Worm (Caenorhabditis elegans): ENCODE measurements around the gene sul-2.

sul-2 gene

ce11 chrV:8157446-8157845 lies at the start of gene sul-2:
TSS of gene sul-2 (plus strand) at chrV:8157746.
- TF ChIP-seq him-1 (tag; optimal IDR thresholded peaks at IDR 0.05) (no peak), W03F9.2 (tag; optimal IDR thresholded peaks at IDR 0.05) (no peak), dao-5 (tag; optimal IDR thresholded peaks at IDR 0.05) (no peak)

- TF ChIP-seq him-1 (tag; optimal IDR thresholded peaks at IDR 0.05) (no peak), dao-5 (tag; optimal IDR thresholded peaks at IDR 0.05) (no peak), W03F9.2 (tag; optimal IDR thresholded peaks at IDR 0.05) (no peak)
Measured at ce11 chrV:8108670-8109069, 48.9 kb upstream of the sul-2 start, which contains the start of gene myo-5. TSS of gene myo-5 (plus strand) at chrV:8108970.

DNA sequence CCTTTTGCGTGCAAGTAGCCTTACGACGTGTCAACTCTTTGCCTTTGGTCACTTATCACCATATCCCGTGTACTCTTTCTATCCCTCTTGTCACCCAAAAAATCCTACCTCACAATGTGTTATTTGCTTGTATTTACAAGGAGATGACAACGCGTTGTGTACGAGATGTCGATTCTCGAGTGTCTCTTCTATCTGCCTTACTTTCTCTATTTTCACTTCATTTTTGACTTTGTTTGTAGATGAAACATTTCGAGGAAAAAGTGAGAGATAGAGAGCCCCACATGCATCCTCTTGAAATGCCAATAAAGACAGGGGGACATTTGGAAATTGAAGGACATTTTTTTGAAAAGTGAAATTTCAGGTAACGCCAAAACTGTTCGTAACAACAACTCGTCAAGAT lies 46.7 kb upstream of the sul-2 start:
- no peak for TF ChIP-seq dao-5 (tag; optimal IDR thresholded peaks at IDR 0.05)
- no peak for TF ChIP-seq him-1 (tag; optimal IDR thresholded peaks at IDR 0.05)
- no peak for TF ChIP-seq W03F9.2 (tag; optimal IDR thresholded peaks at IDR 0.05)

DNA sequence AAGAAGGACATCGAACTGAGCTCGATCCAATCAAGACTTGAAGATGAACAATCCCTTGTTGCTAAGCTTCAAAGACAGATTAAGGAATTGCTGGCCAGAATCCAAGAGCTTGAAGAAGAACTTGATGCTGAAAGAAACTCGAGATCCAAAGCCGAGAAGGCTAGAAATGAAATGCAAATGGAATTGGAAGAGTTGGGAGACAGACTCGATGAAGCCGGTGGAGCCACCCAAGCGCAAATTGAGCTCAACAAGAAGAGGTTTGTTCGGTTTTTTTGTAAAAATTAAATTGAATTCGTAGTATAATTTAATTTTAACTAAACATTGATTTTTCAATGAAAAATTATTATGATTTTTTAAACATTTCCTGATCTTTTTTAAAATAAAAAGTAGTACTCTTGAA lies 43.0 kb upstream of the sul-2 start:
- TF ChIP-seq dao-5 (tag; optimal IDR thresholded peaks at IDR 0.05) = no peak
- TF ChIP-seq him-1 (tag; optimal IDR thresholded peaks at IDR 0.05) = no peak
- TF ChIP-seq W03F9.2 (tag; optimal IDR thresholded peaks at IDR 0.05) = no peak

- no peak for TF ChIP-seq him-1 (tag; optimal IDR thresholded peaks at IDR 0.05)
- TF ChIP-seq dao-5 (tag; optimal IDR thresholded peaks at IDR 0.05) = no peak
- no peak for TF ChIP-seq W03F9.2 (tag; optimal IDR thresholded peaks at IDR 0.05)
Measured at ce11 chrV:8117964-8118363, 39.6 kb upstream of the sul-2 start, which contains the start of gene D1014.7. TSS of gene D1014.7 (plus strand) at chrV:8118264.

ce11 chrV:8120868-8121267 lies 36.7 kb upstream of the sul-2 start, which contains the start of gene D1014.6:
TSS of gene D1014.6 (plus strand) at chrV:8121168.
- TF ChIP-seq dao-5 (tag; optimal IDR thresholded peaks at IDR 0.05) (no peak), him-1 (tag; optimal IDR thresholded peaks at IDR 0.05) (no peak), W03F9.2 (tag; optimal IDR thresholded peaks at IDR 0.05) (no peak)

ce11 chrV:8123384-8123783 lies 34.2 kb upstream of the sul-2 start, which contains the start of gene D1014.5:
TSS of gene D1014.5 (plus strand) at chrV:8123684.
- TF ChIP-seq him-1 (tag; optimal IDR thresholded peaks at IDR 0.05) (no peak), W03F9.2 (tag; optimal IDR thresholded peaks at IDR 0.05) (no peak), dao-5 (tag; optimal IDR thresholded peaks at IDR 0.05) (no peak)

ce11 chrV:8129252-8129651 lies 28.3 kb upstream of the sul-2 start, which contains the start of gene spr-1:
TSS of gene spr-1 (minus strand) at chrV:8129352.
- TF ChIP-seq him-1 (tag; optimal IDR thresholded peaks at IDR 0.05) (no peak), W03F9.2 (tag; optimal IDR thresholded peaks at IDR 0.05) (no peak), dao-5 (tag; optimal IDR thresholded peaks at IDR 0.05) (no peak)

DNA sequence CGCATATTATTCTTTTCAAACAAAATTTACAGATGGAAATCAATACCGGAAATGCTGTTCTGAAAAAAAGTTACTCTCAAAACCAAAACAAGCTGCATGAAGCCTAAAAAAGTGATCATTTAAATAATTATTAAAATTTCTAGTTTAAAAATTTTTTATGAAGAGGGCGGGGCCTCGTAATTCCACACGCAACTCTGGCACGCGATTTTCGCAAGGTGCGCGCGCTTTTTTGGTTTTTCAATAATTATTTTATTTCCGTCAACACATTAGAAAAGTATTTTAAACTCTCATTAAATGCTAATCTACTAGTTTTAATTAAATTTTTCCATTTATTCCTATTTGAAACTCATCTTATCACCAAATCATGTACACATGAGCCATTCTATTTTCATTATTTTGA lies 27.8 kb upstream of the sul-2 start:
- TF ChIP-seq him-1 (tag; optimal IDR thresholded peaks at IDR 0.05) (no peak), W03F9.2 (tag; optimal IDR thresholded peaks at IDR 0.05) (peak; percentile 36), dao-5 (tag; optimal IDR thresholded peaks at IDR 0.05) (no peak)

DNA sequence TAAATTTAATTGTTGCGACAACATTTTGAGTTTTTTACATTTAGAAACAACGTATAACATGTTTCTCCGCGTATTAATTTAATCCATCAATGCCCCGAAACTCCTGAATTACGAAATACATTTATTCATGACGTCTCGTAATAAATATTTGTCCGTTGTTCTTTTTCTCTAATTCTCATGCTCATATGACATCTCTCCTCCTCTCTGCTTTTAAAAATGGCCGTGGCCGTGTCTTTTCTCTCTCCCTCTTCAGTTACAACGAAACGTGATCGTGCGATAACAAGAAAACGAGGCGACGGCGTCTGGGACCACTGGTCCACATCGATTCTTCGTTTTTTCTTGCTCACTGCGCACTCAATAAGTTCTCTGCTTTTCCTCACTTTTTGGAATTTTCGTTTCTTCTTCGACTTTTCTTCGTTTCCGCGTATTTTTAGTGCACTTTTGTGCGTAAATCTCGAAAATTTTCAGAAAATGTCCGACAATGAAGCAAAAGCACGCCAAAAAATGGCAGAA lies 27.3 kb upstream of the sul-2 start, which contains the start of gene snap-1:
snap-1 (plus strand) TSS at position 463 of the 513 bp plus-strand sequence.
- TF ChIP-seq him-1 (tag; optimal IDR thresholded peaks at IDR 0.05) = peak; percentile 13
- no peak for TF ChIP-seq W03F9.2 (tag; optimal IDR thresholded peaks at IDR 0.05)
- no peak for TF ChIP-seq dao-5 (tag; optimal IDR thresholded peaks at IDR 0.05)

ce11 chrV:8130812-8131211 lies 26.7 kb upstream of the sul-2 start:
- TF ChIP-seq dao-5 (tag; optimal IDR thresholded peaks at IDR 0.05) (no peak), W03F9.2 (tag; optimal IDR thresholded peaks at IDR 0.05) (no peak)

DNA sequence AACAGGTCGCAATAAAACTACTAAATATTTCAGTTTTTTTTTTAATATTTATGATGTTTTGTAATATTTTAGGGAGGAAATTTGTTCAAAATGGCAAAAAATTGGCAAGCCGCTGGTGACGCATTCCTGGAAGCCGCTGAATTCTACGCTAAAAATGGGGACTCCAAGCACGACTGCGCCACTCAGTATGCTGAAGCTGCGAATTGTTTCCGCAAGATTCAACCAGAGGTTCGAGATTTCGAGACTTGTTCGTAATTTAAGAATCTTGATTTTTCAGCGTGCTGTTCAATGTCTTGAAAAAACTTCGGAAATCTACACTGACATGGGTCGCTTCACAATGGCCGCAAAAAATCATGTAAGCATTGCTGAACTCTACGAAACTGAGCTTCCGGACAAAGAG lies 25.9 kb upstream of the sul-2 start:
- no peak for TF ChIP-seq him-1 (tag; optimal IDR thresholded peaks at IDR 0.05)
- TF ChIP-seq dao-5 (tag; optimal IDR thresholded peaks at IDR 0.05) = no peak
- TF ChIP-seq W03F9.2 (tag; optimal IDR thresholded peaks at IDR 0.05) = no peak

- TF ChIP-seq dao-5 (tag; optimal IDR thresholded peaks at IDR 0.05) = no peak
- no peak for TF ChIP-seq him-1 (tag; optimal IDR thresholded peaks at IDR 0.05)
- no peak for TF ChIP-seq W03F9.2 (tag; optimal IDR thresholded peaks at IDR 0.05)
Measured at ce11 chrV:8132926-8133325, 24.6 kb upstream of the sul-2 start, which contains the start of gene D1014.4. TSS of gene D1014.4 (plus strand) at chrV:8133226.

DNA sequence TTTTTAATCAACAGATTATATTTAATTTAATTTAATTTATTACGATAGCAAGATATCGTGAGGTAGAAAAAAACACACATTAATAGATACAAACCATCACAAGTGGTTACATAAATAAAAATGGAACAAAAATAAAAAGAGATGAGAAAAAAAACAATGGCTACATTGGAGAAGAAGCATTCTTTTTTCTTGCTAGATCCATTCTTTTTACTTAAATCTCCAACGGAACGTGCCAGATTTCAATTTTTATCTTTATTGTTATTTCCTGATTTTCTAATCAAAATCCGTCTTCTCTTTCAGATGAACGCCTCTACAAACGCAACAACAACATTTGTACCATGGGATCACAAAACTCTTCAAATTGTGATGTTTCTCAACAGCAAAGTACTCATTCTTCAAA lies 13.9 kb upstream of the sul-2 start, which contains the start of gene D1014.2:
D1014.2 (plus strand) TSS at position 301 of the 400 bp plus-strand sequence.
- TF ChIP-seq dao-5 (tag; optimal IDR thresholded peaks at IDR 0.05) (no peak), him-1 (tag; optimal IDR thresholded peaks at IDR 0.05) (no peak), W03F9.2 (tag; optimal IDR thresholded peaks at IDR 0.05) (no peak)

DNA sequence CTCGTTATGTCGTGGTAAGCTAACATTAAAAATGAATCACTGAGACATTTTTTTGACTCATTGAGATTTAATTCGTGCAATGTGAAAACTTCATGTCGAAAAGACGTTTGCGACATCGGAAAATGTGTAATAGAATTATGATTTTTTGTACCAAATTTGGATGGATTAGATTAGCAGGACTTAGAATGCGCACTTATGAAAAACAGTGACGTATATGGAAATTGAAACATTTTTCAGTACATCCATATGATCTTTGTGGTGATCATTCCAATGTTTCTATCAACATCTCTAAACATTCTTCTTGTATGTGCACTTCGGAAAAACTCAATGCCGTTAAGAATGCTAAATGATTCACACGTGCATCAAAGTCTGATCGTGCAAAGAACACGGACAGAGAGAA lies 13.0 kb upstream of the sul-2 start:
- TF ChIP-seq dao-5 (tag; optimal IDR thresholded peaks at IDR 0.05) = no peak
- no peak for TF ChIP-seq W03F9.2 (tag; optimal IDR thresholded peaks at IDR 0.05)
- TF ChIP-seq him-1 (tag; optimal IDR thresholded peaks at IDR 0.05) = no peak
